Worm (Caenorhabditis elegans) whole organism, L4 larva: Measurements from ENCODE around the gene irld-2.
A peak's percentile ranks its signal among the peaks of the same experiment; 100 is the strongest.
"Not testable (repeated sequence)": the region's sequence is repeated elsewhere in the genome, so short reads cannot be mapped to it uniquely, and the experiment has no call there.

Experiments used
- F10B5.3 ChIP-seq: sonication (generic microtip); optimal IDR thresholded peaks from 2 replicates; lab custom pipeline; 2016; ENCODE audit warnings: mild to moderate bottlenecking, missing genetic modification characterization, missing compliant biosample characterization
- F44E2.7 ChIP-seq: fragments of 200-800 bp; sonication (Bioruptor generic); IDR thresholded peaks from 2 replicates; pipeline ENCODE4 v2.1.2; 2022; ENCODE audit warnings: missing genetic modification characterization, missing compliant biosample characterization
- R02D3.7 ChIP-seq: fragments of 150-350 bp; sonication (generic microtip); optimal IDR thresholded peaks from 3 replicates; lab custom pipeline; 2014; ENCODE audit warnings: missing biosample characterization, missing genetic modification characterization
- T20F7.1 ChIP-seq: fragments of 200-800 bp; sonication (Bioruptor generic); optimal IDR thresholded peaks from 2 replicates; lab custom pipeline; 2018; ENCODE audit warnings: mild to moderate bottlenecking, missing genetic modification characterization, missing compliant biosample characterization
- Y105C5A.15 ChIP-seq: fragments of 200-800 bp; sonication (Bioruptor generic); IDR thresholded peaks from 2 replicates; pipeline ENCODE4 v1.3.6; 2022; ENCODE audit warnings: missing genetic modification characterization, missing compliant biosample characterization
- Y5F2A.4 ChIP-seq: fragments of 200-800 bp; sonication (Bioruptor generic); optimal IDR thresholded peaks from 2 replicates; lab custom pipeline; 2018; ENCODE audit warnings: mild to moderate bottlenecking, missing genetic modification characterization, missing compliant biosample characterization
- ZK337.2 ChIP-seq: fragments of 200-800 bp; sonication (Bioruptor generic); IDR thresholded peaks from 2 replicates; pipeline ENCODE4 v1.3.6; 2022; ENCODE audit warnings: missing genetic modification reagents, missing genetic modification characterization, missing compliant biosample characterization
- aha-1 ChIP-seq: fragments of 150-350 bp; peaks from one replicate; lab custom pipeline; 2014; ENCODE audit warnings: missing biosample characterization, missing genetic modification characterization
- ctbp-1 ChIP-seq: fragments of 200-800 bp; sonication (Bioruptor generic); IDR thresholded peaks from 2 replicates; pipeline ENCODE4 v1.3.6; 2022; ENCODE audit warnings: missing genetic modification reagents, missing genetic modification characterization, missing compliant biosample characterization
- daf-16 ChIP-seq, 3 experiments: sonication (generic microtip); optimal IDR thresholded peaks; 2 replicates each; lab custom pipeline; 2016 to 2017; ENCODE audit warnings: missing genetic modification characterization in 3 of 3, missing genetic modification reagents in 3 of 3, mild to moderate bottlenecking in 2 of 3, missing compliant biosample characterization in 2 of 3, missing biosample characterization in 1 of 3, moderate library complexity in 1 of 3
- daf-8 ChIP-seq: fragments of 200-800 bp; sonication (Bioruptor generic); IDR thresholded peaks from 2 replicates; pipeline ENCODE4 v1.3.6; 2022; ENCODE audit warnings: missing genetic modification characterization, missing compliant biosample characterization
- dmd-6 ChIP-seq: fragments of 200-800 bp; sonication (Bioruptor generic); IDR thresholded peaks from 2 replicates; pipeline ENCODE4 v1.3.6; 2022; ENCODE audit warnings: missing genetic modification reagents, missing genetic modification characterization, missing compliant biosample characterization
- dve-1 ChIP-seq: sonication (generic microtip); optimal IDR thresholded peaks from 2 replicates; lab custom pipeline; 2017; ENCODE audit warnings: antibody characterized with exemption, mild to moderate bottlenecking, missing genetic modification characterization, missing compliant biosample characterization; ENCODE audit not compliant: insufficient read depth
- egl-27 ChIP-seq: sonication (generic microtip); optimal IDR thresholded peaks from 3 replicates; lab custom pipeline; 2017; ENCODE audit warnings: missing biosample characterization, missing genetic modification reagents, missing genetic modification characterization
- gei-8 ChIP-seq: fragments of 200-800 bp; sonication (Bioruptor generic); optimal IDR thresholded peaks from 2 replicates; lab custom pipeline; 2018; ENCODE audit warnings: mild to moderate bottlenecking, missing genetic modification characterization, missing compliant biosample characterization
- hlh-11 ChIP-seq: fragments of 200-800 bp; sonication (Bioruptor generic); optimal IDR thresholded peaks from 2 replicates; lab custom pipeline; 2018; ENCODE audit warnings: mild to moderate bottlenecking, missing genetic modification characterization, missing compliant biosample characterization
- hlh-30 ChIP-seq: sonication (generic microtip); optimal IDR thresholded peaks from 2 replicates; lab custom pipeline; 2017; ENCODE audit warnings: antibody characterized with exemption, mild to moderate bottlenecking, missing genetic modification characterization, missing compliant biosample characterization; ENCODE audit not compliant: insufficient read depth
- hmg-1.1 ChIP-seq: fragments of 200-800 bp; sonication (Bioruptor generic); IDR thresholded peaks from 2 replicates; pipeline ENCODE4 v1.3.6; 2022; ENCODE audit warnings: missing genetic modification reagents, missing genetic modification characterization, missing compliant biosample characterization
- lin-15B ChIP-seq: fragments of 150-350 bp; sonication (generic microtip); optimal IDR thresholded peaks from 3 replicates; lab custom pipeline; 2014; ENCODE audit warnings: missing biosample characterization, missing genetic modification characterization
- lir-3 ChIP-seq: sonication (generic microtip); optimal IDR thresholded peaks from 2 replicates; lab custom pipeline; 2016; ENCODE audit warnings: mild to moderate bottlenecking, missing genetic modification characterization, missing compliant biosample characterization
- lsy-2 ChIP-seq, 2 experiments: fragments of 150-350 bp in 1 of 2; sonication (generic microtip) in 1 of 2; optimal IDR thresholded peaks; 2 replicates each; lab custom pipeline; 2014 to 2017; ENCODE audit warnings: missing biosample characterization in 2 of 2, missing genetic modification characterization in 2 of 2
- mdl-1 ChIP-seq, 2 experiments: fragments of 150-350 bp in 1 of 2; sonication (generic microtip) in 1 of 2; optimal IDR thresholded peaks; 2 replicates each; lab custom pipeline; 2014 to 2017; ENCODE audit warnings: missing biosample characterization in 2 of 2, missing genetic modification characterization in 2 of 2
- mep-1 ChIP-seq: fragments of 150-350 bp; sonication (generic microtip); optimal IDR thresholded peaks from 3 replicates; lab custom pipeline; 2014; ENCODE audit warnings: missing biosample characterization, missing genetic modification characterization
- mxl-2 ChIP-seq: fragments of 200-800 bp; sonication (Bioruptor generic); conservative IDR thresholded peaks from 2 replicates; pipeline ENCODE4 v1.3.6; 2022; ENCODE audit warnings: missing genetic modification reagents, missing genetic modification characterization, missing compliant biosample characterization
- mxl-3 ChIP-seq: fragments of 200-800 bp; sonication (Bioruptor generic); optimal IDR thresholded peaks from 2 replicates; lab custom pipeline; 2018; ENCODE audit warnings: mild to moderate bottlenecking, missing genetic modification characterization, missing compliant biosample characterization
- nhr-237 ChIP-seq: sonication (generic microtip); optimal IDR thresholded peaks from 2 replicates; lab custom pipeline; 2017; ENCODE audit warnings: missing biosample characterization, missing genetic modification characterization
- nhr-25 ChIP-seq: sonication (generic microtip); optimal IDR thresholded peaks from 2 replicates; lab custom pipeline; 2017; ENCODE audit warnings: missing genetic modification characterization, mild to moderate bottlenecking, missing compliant biosample characterization, antibody characterized with exemption, moderate library complexity, borderline replicate concordance; ENCODE audit not compliant: insufficient read depth
- nhr-28 ChIP-seq: fragments of 150-350 bp; optimal IDR thresholded peaks from 2 replicates; lab custom pipeline; 2014; ENCODE audit warnings: missing biosample characterization, missing genetic modification characterization
- nhr-41 ChIP-seq: fragments of 200-800 bp; sonication (Bioruptor generic); IDR thresholded peaks from 2 replicates; pipeline ENCODE4 v1.3.6; 2022; ENCODE audit warnings: missing genetic modification reagents, missing genetic modification characterization, missing compliant biosample characterization
- nhr-48 ChIP-seq: sonication (generic microtip); optimal IDR thresholded peaks from 2 replicates; lab custom pipeline; 2016; ENCODE audit warnings: mild to moderate bottlenecking, missing genetic modification characterization, missing compliant biosample characterization
- php-3 ChIP-seq: fragments of 200-800 bp; sonication (Bioruptor generic); IDR thresholded peaks from 2 replicates; pipeline ENCODE4 v1.3.6; 2022; ENCODE audit warnings: missing genetic modification reagents, missing genetic modification characterization, missing compliant biosample characterization
- pqm-1 ChIP-seq: sonication (generic microtip); optimal IDR thresholded peaks from 2 replicates; lab custom pipeline; 2017; ENCODE audit warnings: missing biosample characterization, missing genetic modification characterization
- rbr-2 ChIP-seq: sonication (generic microtip); optimal IDR thresholded peaks from 2 replicates; lab custom pipeline; 2016; ENCODE audit warnings: missing genotype, missing genetic modification characterization, missing compliant biosample characterization
- saeg-2 ChIP-seq: fragments of 200-800 bp; sonication (Bioruptor generic); IDR thresholded peaks from 2 replicates; pipeline ENCODE4 v1.3.6; 2022; ENCODE audit warnings: missing genetic modification reagents, missing genetic modification characterization, missing compliant biosample characterization
- sdz-12 ChIP-seq: fragments of 200-800 bp; sonication (Bioruptor generic); optimal IDR thresholded peaks from 2 replicates; lab custom pipeline; 2018; ENCODE audit warnings: mild to moderate bottlenecking, missing genetic modification characterization, missing compliant biosample characterization
- skn-1 ChIP-seq: fragments of 150-350 bp; optimal IDR thresholded peaks from 2 replicates; lab custom pipeline; 2014; ENCODE audit warnings: missing biosample characterization, missing genetic modification characterization
- snpc-4 ChIP-seq: fragments of 150-350 bp; optimal IDR thresholded peaks from 2 replicates; lab custom pipeline; 2014; ENCODE audit warnings: missing biosample characterization, missing genetic modification characterization
- spr-1 ChIP-seq: sonication (generic microtip); optimal IDR thresholded peaks from 2 replicates; lab custom pipeline; 2016; ENCODE audit warnings: mild to moderate bottlenecking, missing genetic modification characterization, missing compliant biosample characterization
- tra-1 ChIP-seq: fragments of 200-800 bp; sonication (Bioruptor generic); IDR thresholded peaks from 2 replicates; pipeline ENCODE4 v1.3.6; 2022; ENCODE audit warnings: missing genetic modification reagents, missing genetic modification characterization, missing compliant biosample characterization
- zip-11 ChIP-seq: fragments of 200-800 bp; sonication (Bioruptor generic); IDR thresholded peaks from 2 replicates; pipeline ENCODE4 v1.3.6; 2022; ENCODE audit warnings: missing genetic modification characterization, missing compliant biosample characterization
- ztf-11 ChIP-seq: fragments of 150-350 bp; optimal IDR thresholded peaks from 2 replicates; lab custom pipeline; 2014; ENCODE audit warnings: missing biosample characterization, missing genetic modification characterization

Gene irld-2

DNA sequence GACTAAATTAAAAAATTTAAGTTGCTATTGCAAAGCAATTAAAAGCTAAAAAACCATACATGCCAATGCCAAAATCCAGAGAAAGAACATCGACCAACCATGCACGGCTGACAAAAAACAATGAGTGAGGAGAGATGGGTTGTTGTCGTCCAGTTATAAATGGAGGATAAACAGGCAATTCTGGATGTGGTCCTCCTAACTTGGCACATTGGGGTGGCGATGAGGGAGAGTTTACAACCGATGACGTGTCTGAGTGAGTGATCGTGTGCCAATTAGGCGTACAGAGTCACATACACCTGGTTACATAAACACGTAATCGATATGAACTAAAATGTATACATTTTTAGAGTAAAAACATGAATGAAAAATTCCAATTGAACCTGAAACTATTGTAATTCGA, 36.5 kb upstream of the irld-2 start, which contains the start of gene C29F7.10:
Gene C29F7.10 (minus strand): TSS at position 101 of the 400 bp plus-strand sequence.
- TF ChIP-seq mxl-2 (GFP tag; lab: Robert Waterston, UW); lsy-2 (tag; optimal IDR thresholded peaks at IDR 0.05; lab: Kevin White, UChicago); Y105C5A.15 (GFP tag; lab: Robert Waterston, UW): not testable (repeated sequence)

DNA sequence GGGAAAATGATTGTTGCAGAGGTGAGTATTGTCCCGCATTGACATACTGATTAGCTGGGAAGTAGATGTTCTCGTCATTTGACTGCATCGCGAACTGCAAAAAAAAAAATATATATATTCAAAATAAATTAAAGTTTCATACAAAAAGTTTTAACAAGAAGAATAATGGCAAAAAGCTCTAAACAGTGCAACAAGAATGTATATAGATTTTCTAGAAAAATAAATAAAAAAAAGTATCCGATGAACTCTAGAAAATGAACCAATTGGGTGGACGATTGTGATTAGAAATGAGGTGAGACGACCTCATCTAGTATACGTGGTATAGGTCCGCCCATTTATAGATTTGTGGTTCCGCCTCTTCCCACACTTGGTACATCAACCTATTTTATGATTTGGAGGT, 33.9 kb upstream of the irld-2 start, which contains the start of gene fkh-4:
Gene fkh-4 (minus strand): TSS at position 101 of the 400 bp plus-strand sequence.
- not testable (repeated sequence) for TF ChIP-seq R02D3.7 (tag; lab: Kevin White, UChicago); tra-1 (GFP tag; lab: Robert Waterston, UW); rbr-2 (tag; lab: Kevin White, UChicago)

DNA sequence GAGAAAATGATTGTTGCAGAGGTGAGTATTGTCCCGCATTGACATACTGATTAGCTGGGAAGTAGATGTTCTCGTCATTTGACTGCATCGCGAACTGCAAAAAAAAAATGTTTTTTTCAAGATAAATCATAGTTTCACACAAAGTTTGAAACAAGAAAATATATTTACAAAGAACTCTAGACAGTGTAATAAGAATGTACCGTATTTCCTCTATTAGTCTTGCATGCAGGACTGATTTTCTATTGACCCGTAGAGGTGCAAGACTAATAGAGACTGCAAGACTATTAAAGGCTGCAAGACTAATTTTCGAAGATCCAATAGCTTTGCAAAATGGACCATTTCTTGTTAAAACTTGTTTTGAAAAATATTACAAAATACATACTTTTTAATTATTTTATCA, 28.5 kb upstream of the irld-2 start, which contains the start of gene fkh-3:
Gene fkh-3 (minus strand): TSS at position 101 of the 400 bp plus-strand sequence.
- TF ChIP-seq aha-1 (tag; lab: Kevin White, UChicago) (peak; percentile 27), nhr-28 (no peak)

ce11 chrX:13421068-13421467, 26.2 kb upstream of the irld-2 start:
- peak; percentile 63 for TF ChIP-seq nhr-28
- peak; percentile 57 for TF ChIP-seq aha-1 (tag; lab: Kevin White, UChicago)
- peak; percentile 67 for TF ChIP-seq pqm-1 (tag; lab: Kevin White, UChicago)
- peak; percentile 72 for TF ChIP-seq dmd-6 (GFP tag; lab: Robert Waterston, UW)
- TF ChIP-seq daf-16 (GFP tag; optimal IDR thresholded peaks at IDR 0.05; lab: Kevin White, UChicago), result no peak
- peak; percentile 71 for TF ChIP-seq daf-16 (tag; optimal IDR thresholded peaks at IDR 0.05; lab: Kevin White, UChicago)
- TF ChIP-seq nhr-41, result no peak
- no peak for TF ChIP-seq zip-11 (GFP tag; lab: Robert Waterston, UW)

ce11 chrX:13419884-13420339, 25.0 kb upstream of the irld-2 start, which contains the start of gene C29F7.3:
C29F7.3 (minus strand) TSS chrX:13419934.
- TF ChIP-seq F44E2.7 (GFP tag; lab: Robert Waterston, UW), result no peak
- no peak for TF ChIP-seq nhr-237
- TF ChIP-seq R02D3.7 (tag; lab: Kevin White, UChicago), result no peak
- TF ChIP-seq ctbp-1 (GFP tag; lab: Robert Waterston, UW), result 0 out of 2 replicates have a peak, but pooled peaks have one; percentile 37
- peak in 1 of 2 experiments; percentile 20 for TF ChIP-seq daf-16 (GFP tag; optimal IDR thresholded peaks at IDR 0.05; lab: Kevin White, UChicago)
- peak; percentile 3 for TF ChIP-seq daf-16 (tag; optimal IDR thresholded peaks at IDR 0.05; lab: Kevin White, UChicago)
- no peak for TF ChIP-seq lir-3 (tag; lab: Kevin White, UChicago)
- TF ChIP-seq egl-27 (tag; lab: Kevin White, UChicago), result no peak
- no peak for TF ChIP-seq spr-1
- TF ChIP-seq mdl-1 (tag; optimal IDR thresholded peaks at IDR 0.05; lab: Kevin White, UChicago), result no peak
- TF ChIP-seq mxl-3 (GFP tag; lab: Kevin White, UChicago), result peak; percentile 11
- TF ChIP-seq Y5F2A.4 (GFP tag; lab: Kevin White, UChicago), result no peak
- no peak for TF ChIP-seq lin-15B (tag; lab: Kevin White, UChicago)
- no peak for TF ChIP-seq zip-11 (GFP tag; lab: Robert Waterston, UW)
- TF ChIP-seq daf-8 (GFP tag; lab: Robert Waterston, UW), result no peak
- peak; percentile 88 for TF ChIP-seq php-3
- TF ChIP-seq T20F7.1 (GFP tag; lab: Kevin White, UChicago), result peak; percentile 67
- TF ChIP-seq hlh-11 (tag; lab: Kevin White, UChicago), result peak; percentile 56
- TF ChIP-seq snpc-4 (tag; lab: Kevin White, UChicago), result no peak
- peak; percentile 9 for TF ChIP-seq mep-1
- no peak for TF ChIP-seq F10B5.3
- TF ChIP-seq saeg-2 (GFP tag; lab: Robert Waterston, UW), result no peak
- no peak for TF ChIP-seq mxl-2 (GFP tag; lab: Robert Waterston, UW)
- TF ChIP-seq nhr-48, result peak; percentile 61
- TF ChIP-seq nhr-28, result peak; percentile 97
- no peak for TF ChIP-seq ztf-11 (tag; lab: Kevin White, UChicago)
- TF ChIP-seq skn-1 (tag; lab: Kevin White, UChicago), result no peak
- TF ChIP-seq hmg-1.1 (GFP tag; lab: Robert Waterston, UW), result peak; percentile 68
- peak; percentile 50 for TF ChIP-seq hlh-30 (tag; lab: Kevin White, UChicago)
- TF ChIP-seq dve-1, result peak; percentile 50
- no peak for TF ChIP-seq nhr-25 (tag; lab: Kevin White, UChicago)
- peak; percentile 9 for TF ChIP-seq gei-8 (GFP tag; lab: Kevin White, UChicago)
- TF ChIP-seq sdz-12 (GFP tag; lab: Kevin White, UChicago), result no peak
- TF ChIP-seq ZK337.2 (GFP tag; lab: Robert Waterston, UW), result no peak
